Worm (Caenorhabditis elegans) whole organism, L3 larva: ENCODE results near the gene msp-55.

ENCODE experiments used
- aly-2 ChIP-seq: fragments of 150-350 bp; optimal IDR thresholded peaks from 2 replicates; lab custom pipeline; 2014; ENCODE audit warnings: missing biosample characterization, missing genetic modification characterization
- ceh-16 ChIP-seq: sonication (generic microtip); optimal IDR thresholded peaks from 2 replicates; lab custom pipeline; 2017; ENCODE audit warnings: missing biosample characterization, missing genetic modification characterization
- ceh-9 ChIP-seq: sonication (generic microtip); optimal IDR thresholded peaks from 2 replicates; lab custom pipeline; 2018; ENCODE audit warnings: missing biosample characterization, missing genetic modification characterization
- daf-12 ChIP-seq: fragments of 150-350 bp; optimal IDR thresholded peaks from 2 replicates; lab custom pipeline; 2014; ENCODE audit warnings: missing biosample characterization, missing genetic modification reagents, missing genetic modification characterization
- elt-2 ChIP-seq: sonication (generic microtip); optimal IDR thresholded peaks from 2 replicates; lab custom pipeline; 2016; ENCODE audit warnings: missing genetic modification reagents, mild to moderate bottlenecking, missing genetic modification characterization, missing compliant biosample characterization
- elt-3 ChIP-seq, 3 experiments: fragments of 150-350 bp in 1 of 3; sonication (generic microtip) in 2 of 3; optimal IDR thresholded peaks; 2 replicates in 2 of 3; 4 replicates in 1 of 3; lab custom pipeline; 2014 to 2017; ENCODE audit warnings: missing biosample characterization in 3 of 3, missing genetic modification characterization in 3 of 3
- eor-1 ChIP-seq, 2 experiments: fragments of 150-350 bp; optimal IDR thresholded peaks; 2 replicates each; lab custom pipeline; 2014 to 2018; ENCODE audit warnings: missing biosample characterization in 2 of 2, missing genetic modification characterization in 2 of 2
- fkh-10 ChIP-seq: sonication (generic microtip); optimal IDR thresholded peaks from 2 replicates; lab custom pipeline; 2017; ENCODE audit warnings: missing biosample characterization, missing genetic modification reagents, missing genetic modification characterization
- fkh-2 ChIP-seq: fragments of 150-350 bp; optimal IDR thresholded peaks from 2 replicates; lab custom pipeline; 2014; ENCODE audit warnings: missing biosample characterization, missing genetic modification reagents, missing genetic modification characterization
- fos-1 ChIP-seq: fragments of 150-350 bp; optimal IDR thresholded peaks from 2 replicates; lab custom pipeline; 2014; ENCODE audit warnings: missing biosample characterization, missing genetic modification characterization
- hmg-11 ChIP-seq: sonication (generic microtip); optimal IDR thresholded peaks from 2 replicates; lab custom pipeline; 2016; ENCODE audit warnings: missing genetic modification characterization, missing compliant biosample characterization
- jun-1 ChIP-seq: fragments of 150-350 bp; optimal IDR thresholded peaks from 2 replicates; lab custom pipeline; 2014; ENCODE audit warnings: missing biosample characterization, missing genetic modification reagents, missing genetic modification characterization
- lsy-12 ChIP-seq: sonication (generic microtip); optimal IDR thresholded peaks from 2 replicates; lab custom pipeline; 2016; ENCODE audit warnings: mild to moderate bottlenecking, missing genetic modification characterization, missing compliant biosample characterization
- mdl-1 ChIP-seq: fragments of 150-350 bp; optimal IDR thresholded peaks from 2 replicates; lab custom pipeline; 2014; ENCODE audit warnings: missing biosample characterization, missing genetic modification characterization
- mml-1 ChIP-seq: fragments of 150-350 bp; sonication (generic microtip); optimal IDR thresholded peaks from 3 replicates; lab custom pipeline; 2014; ENCODE audit warnings: missing biosample characterization, missing genetic modification characterization
- nfya-1 ChIP-seq: sonication (generic microtip); optimal IDR thresholded peaks from 2 replicates; lab custom pipeline; 2017; ENCODE audit warnings: missing genetic modification characterization, mild to moderate bottlenecking, missing compliant biosample characterization, antibody characterized with exemption, moderate library complexity; ENCODE audit not compliant: insufficient read depth
- nhr-11 ChIP-seq: fragments of 150-350 bp; optimal IDR thresholded peaks from 2 replicates; lab custom pipeline; 2014; ENCODE audit warnings: missing biosample characterization, missing genetic modification characterization
- nhr-23 ChIP-seq: fragments of 150-350 bp; optimal IDR thresholded peaks from 2 replicates; lab custom pipeline; 2014; ENCODE audit warnings: missing biosample characterization, missing genetic modification reagents, missing genetic modification characterization
- nhr-25 ChIP-seq: sonication (generic microtip); optimal IDR thresholded peaks from 2 replicates; lab custom pipeline; 2017; ENCODE audit warnings: missing biosample characterization, missing genetic modification characterization
- nhr-76 ChIP-seq: fragments of 150-350 bp; sonication (generic microtip); optimal IDR thresholded peaks from 5 replicates; lab custom pipeline; 2014; ENCODE audit warnings: missing biosample characterization, missing genetic modification characterization
- nhr-77 ChIP-seq: fragments of 150-350 bp; optimal IDR thresholded peaks from 2 replicates; lab custom pipeline; 2014; ENCODE audit warnings: missing biosample characterization, missing genetic modification characterization
- pha-4 ChIP-seq: fragments of 150-350 bp; optimal IDR thresholded peaks from 2 replicates; lab custom pipeline; 2014; ENCODE audit warnings: missing biosample characterization, missing genetic modification reagents, missing genetic modification characterization
- sea-2 ChIP-seq: fragments of 150-350 bp; sonication (generic microtip); optimal IDR thresholded peaks from 4 replicates; lab custom pipeline; 2014; ENCODE audit warnings: missing biosample characterization, missing genetic modification reagents, missing genetic modification characterization
- tbx-2 ChIP-seq: sonication (generic microtip); optimal IDR thresholded peaks from 2 replicates; lab custom pipeline; 2016; ENCODE audit warnings: mild to moderate bottlenecking, missing genetic modification characterization, missing compliant biosample characterization
- unc-39 ChIP-seq: sonication (generic microtip); optimal IDR thresholded peaks from 4 replicates; lab custom pipeline; 2017; ENCODE audit warnings: missing biosample characterization, missing genetic modification characterization
- zag-1 ChIP-seq: fragments of 150-350 bp; optimal IDR thresholded peaks from 2 replicates; lab custom pipeline; 2014; ENCODE audit warnings: missing biosample characterization, missing genetic modification characterization
- ztf-11 ChIP-seq: fragments of 150-350 bp; optimal IDR thresholded peaks from 2 replicates; lab custom pipeline; 2014; ENCODE audit warnings: missing biosample characterization, missing genetic modification characterization
- ztf-4 ChIP-seq: fragments of 150-350 bp; optimal IDR thresholded peaks from 2 replicates; lab custom pipeline; 2014; ENCODE audit warnings: missing biosample characterization, missing genetic modification characterization

msp-55 gene

ce11 chrIV:5089795-5090528, 34.1 kb upstream of the msp-55 start:
- TF ChIP-seq nhr-23 (tag; lab: Kevin White, UChicago), result peak; percentile 28
- TF ChIP-seq nhr-25 (tag; lab: Kevin White, UChicago), result peak; percentile 35
- peak; percentile 79 for TF ChIP-seq elt-2 (tag; lab: Kevin White, UChicago)
- TF ChIP-seq elt-3 (tag; optimal IDR thresholded peaks at IDR 0.05; lab: Kevin White, UChicago), result peak in 1 of 3 experiments; percentile 92
- TF ChIP-seq nfya-1 (tag; lab: Kevin White, UChicago), result peak; percentile 12

- TF ChIP-seq mdl-1 (tag; lab: Kevin White, UChicago) (peak; percentile 8), elt-2 (tag; lab: Kevin White, UChicago) (peak; percentile 75), nhr-77 (tag; lab: Kevin White, UChicago) (no peak), aly-2 (tag; lab: Kevin White, UChicago) (no peak), fkh-2 (tag; lab: Kevin White, UChicago) (no peak), pha-4 (tag; lab: Kevin White, UChicago) (peak; percentile 75), hmg-11 (tag; lab: Kevin White, UChicago) (no peak)
Observed at ce11 chrIV:5088814-5089322, 33.1 kb upstream of the msp-55 start, which contains the start of gene ivd-1. Gene ivd-1, minus strand, starts transcription at chrIV:5088864.

ce11 chrIV:5086961-5087326, 31.1 kb upstream of the msp-55 start:
- TF ChIP-seq mml-1 (tag; lab: Kevin White, UChicago) (no peak), elt-2 (tag; lab: Kevin White, UChicago) (peak; percentile 25)

- TF ChIP-seq elt-2 (tag; lab: Kevin White, UChicago), result peak; percentile 1
- no peak for TF ChIP-seq sea-2 (GFP tag; lab: Kevin White, UChicago)
Observed at ce11 chrIV:5086243-5086960, 30.6 kb upstream of the msp-55 start.

ce11 chrIV:5085782-5086181, 30.0 kb upstream of the msp-55 start:
- TF ChIP-seq fkh-10 (GFP tag; lab: Kevin White, UChicago) (no peak), pha-4 (tag; lab: Kevin White, UChicago) (no peak), zag-1 (tag; lab: Kevin White, UChicago) (no peak), nfya-1 (tag; lab: Kevin White, UChicago) (no peak), ceh-16 (no peak), unc-39 (tag; lab: Kevin White, UChicago) (no peak), sea-2 (GFP tag; lab: Kevin White, UChicago) (no peak), nhr-76 (tag; lab: Kevin White, UChicago) (no peak), nhr-11 (no peak)
- TF ChIP-seq, all 47 proteins: peak for 0

- TF ChIP-seq nhr-76 (tag; lab: Kevin White, UChicago), result no peak
- no peak for TF ChIP-seq ztf-4 (tag; lab: Kevin White, UChicago)
- no peak for TF ChIP-seq pha-4 (tag; lab: Kevin White, UChicago)
- TF ChIP-seq ceh-9 (tag; lab: Kevin White, UChicago), result no peak
- no peak for TF ChIP-seq fos-1 (tag; lab: Kevin White, UChicago)
- no peak for TF ChIP-seq tbx-2 (tag; lab: Kevin White, UChicago)
- no peak for TF ChIP-seq eor-1 (tag; optimal IDR thresholded peaks at IDR 0.05; lab: Kevin White, UChicago)
- TF ChIP-seq lsy-12 (tag; lab: Kevin White, UChicago), result no peak
- no peak for TF ChIP-seq daf-12 (tag; lab: Kevin White, UChicago)
- no peak for TF ChIP-seq mdl-1 (tag; lab: Kevin White, UChicago)
- no peak for TF ChIP-seq jun-1 (tag; lab: Kevin White, UChicago)
- no peak for TF ChIP-seq ztf-11 (tag; lab: Kevin White, UChicago)
Observed at ce11 chrIV:5083832-5084231, 28.0 kb upstream of the msp-55 start.
